Fruit fly (Drosophila melanogaster): ENCODE data around the gene Tpt.

The Tpt gene

DNA sequence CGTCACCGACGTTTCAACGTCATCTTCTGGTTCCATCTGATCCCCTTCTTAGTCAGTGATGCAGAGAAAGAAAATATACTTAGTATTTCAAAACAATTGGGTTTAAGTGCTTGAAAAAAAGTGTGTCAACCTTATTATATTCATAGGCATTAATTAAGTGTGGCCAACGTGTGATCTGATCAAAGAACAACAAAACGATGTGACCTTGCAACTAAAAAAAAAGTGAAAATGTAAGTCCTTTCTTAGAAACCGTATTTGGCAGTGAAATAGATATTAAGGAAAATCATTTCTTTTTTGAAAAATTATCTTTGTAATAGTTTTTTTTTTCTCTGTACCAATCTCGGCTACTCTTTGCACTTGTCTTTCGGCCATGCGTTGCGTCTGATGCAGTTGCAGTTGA lies 20.0 kb downstream of the Tpt start (continued):
- no peak for TF ChIP-seq her (GFP tag; optimal IDR thresholded peaks at IDR 0.05)
- TF ChIP-seq MBD-R2 (GFP tag; IDR thresholded peaks at IDR 0.05): no peak
- no peak for TF ChIP-seq NK7.1 (GFP tag; optimal IDR thresholded peaks at IDR 0.05)
- no peak for TF ChIP-seq Lpt (GFP tag; optimal IDR thresholded peaks at IDR 0.05)
- TF ChIP-seq CG18764 (GFP tag; optimal IDR thresholded peaks at IDR 0.05): no peak
- TF ChIP-seq Taf1 (GFP tag; IDR thresholded peaks at IDR 0.05): no peak
- TF ChIP-seq CG12236 (GFP tag; optimal IDR thresholded peaks at IDR 0.05): no peak
- TF ChIP-seq Ptx1 (GFP tag; IDR thresholded peaks at IDR 0.05): no peak
- no peak for TF ChIP-seq CG10274 (GFP tag; optimal IDR thresholded peaks at IDR 0.05)
- no peak for TF ChIP-seq ken (GFP tag; IDR thresholded peaks at IDR 0.05)
- TF ChIP-seq CG12769 (tag; optimal IDR thresholded peaks at IDR 0.05): no peak

DNA sequence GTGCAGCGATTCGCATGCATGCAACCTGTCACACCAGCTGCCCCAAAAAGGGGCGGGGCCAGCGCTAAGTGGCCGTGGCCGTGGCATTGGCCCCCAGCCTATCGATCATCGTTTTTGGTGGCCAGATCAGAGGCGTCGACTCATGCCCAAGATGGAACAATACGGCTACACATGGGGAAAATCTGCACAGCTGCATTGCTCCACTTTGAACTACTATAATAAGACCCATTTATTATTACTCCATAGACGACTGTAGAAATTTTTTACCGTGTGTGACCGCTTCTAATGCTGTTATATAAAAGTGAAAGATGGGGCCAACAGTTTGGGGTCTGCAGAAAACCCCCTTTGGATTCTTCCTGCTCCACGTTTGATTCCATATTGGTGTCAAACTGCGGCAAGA lies 21.1 kb downstream of the Tpt start:
- TF ChIP-seq esg (GFP tag; conservative IDR thresholded peaks at IDR 0.05): 0 out of 2 replicates have a peak, but pooled peaks have one; percentile 5
- TF ChIP-seq Sox102F (GFP tag; optimal IDR thresholded peaks at IDR 0.05): peak; percentile 11
- TF ChIP-seq Drgx (GFP tag; IDR thresholded peaks at IDR 0.05): 0 out of 2 replicates have a peak, but pooled peaks have one; percentile 24
- 0 out of 3 replicates have a peak, but pooled peaks have one; percentile 17 for TF ChIP-seq dysf (GFP tag; IDR thresholded peaks at IDR 0.05)
- TF ChIP-seq Oli (tag; optimal IDR thresholded peaks at IDR 0.05): peak; percentile 3
- no peak for TF ChIP-seq Neu2 (GFP tag; optimal IDR thresholded peaks at IDR 0.05; ENCODE audit: borderline replicate concordance)
- TF ChIP-seq sens (GFP tag): peak; percentile 15
- no peak for TF ChIP-seq Ada2b (GFP tag; IDR thresholded peaks at IDR 0.05)
- TF ChIP-seq bsh (GFP tag; optimal IDR thresholded peaks at IDR 0.05): peak in 1 of 2 experiments; percentile 26

DNA sequence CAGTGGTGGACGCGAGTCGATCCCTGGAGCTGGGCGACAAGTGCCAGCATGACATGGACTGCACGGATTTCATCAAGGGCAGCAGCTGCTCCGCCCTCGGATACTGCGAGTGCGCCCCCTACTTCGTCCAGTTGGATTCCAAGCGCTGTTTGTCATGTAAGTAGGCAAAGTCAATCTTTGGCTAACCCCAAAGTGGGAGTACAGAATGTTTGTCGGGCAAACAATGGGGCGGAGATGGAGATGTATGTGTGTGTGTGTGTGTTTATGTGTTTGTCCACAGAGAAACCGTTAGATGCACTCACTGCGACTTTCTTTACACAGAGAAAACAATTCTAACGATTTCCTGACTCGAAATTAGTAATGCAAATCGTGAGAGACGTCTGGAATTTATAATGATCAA lies 25.9 kb downstream of the Tpt start:
- TF ChIP-seq CG8765 (GFP tag; IDR thresholded peaks at IDR 0.05) (no peak), CG14710 (tag; optimal IDR thresholded peaks at IDR 0.05) (peak; percentile 46), CG2712 (tag; optimal IDR thresholded peaks at IDR 0.05) (peak; percentile 8), CG17359 (tag; optimal IDR thresholded peaks at IDR 0.05) (peak; percentile 4), Lhr (GFP tag; optimal IDR thresholded peaks at IDR 0.05) (peak; percentile 6), fd64A (GFP tag; optimal IDR thresholded peaks at IDR 0.05) (peak; percentile 55), Max (GFP tag; optimal IDR thresholded peaks at IDR 0.05) (no peak), Awh (GFP tag; IDR thresholded peaks at IDR 0.05) (0 out of 2 replicates have a peak, but pooled peaks have one; percentile 11), CG10431 (GFP tag; optimal IDR thresholded peaks at IDR 0.05) (peak; percentile 9), zfh1 (GFP tag; IDR thresholded peaks at IDR 0.05) (0 out of 3 replicates have a peak, but pooled peaks have one; percentile 24), CG15601 (tag; optimal IDR thresholded peaks at IDR 0.05) (peak; percentile 34), CG8388 (GFP tag; optimal IDR thresholded peaks at IDR 0.05) (peak; percentile 26), bsh (GFP tag; optimal IDR thresholded peaks at IDR 0.05) (peak in 1 of 2 experiments; percentile 62), Lim3 (GFP tag; IDR thresholded peaks at IDR 0.05) (no peak), CG3065 (GFP tag; optimal IDR thresholded peaks at IDR 0.05) (no peak), Blimp-1 (GFP tag; optimal IDR thresholded peaks at IDR 0.05) (peak; percentile 46), CG4707 (GFP tag; optimal IDR thresholded peaks at IDR 0.05) (peak; percentile 21), CG2875 (GFP tag; optimal IDR thresholded peaks at IDR 0.05) (peak; percentile 39), HLHmδ (GFP tag; optimal IDR thresholded peaks at IDR 0.05) (peak; percentile 55), Oli (tag; optimal IDR thresholded peaks at IDR 0.05) (no peak), gsb-n (tag; optimal IDR thresholded peaks at IDR 0.05) (peak; percentile 59), Spps (tag; optimal IDR thresholded peaks at IDR 0.05) (peak; percentile 1), fru (optimal IDR thresholded peaks at IDR 0.05) (no peak), CG9797 (GFP tag; optimal IDR thresholded peaks at IDR 0.05) (no peak), MESR4 (GFP tag; optimal IDR thresholded peaks at IDR 0.05) (no peak), sens (GFP tag) (peak; percentile 73), dmrt11E (tag; optimal IDR thresholded peaks at IDR 0.05) (peak; percentile 38), gem (tag; optimal IDR thresholded peaks at IDR 0.05) (peak; percentile 2), CG1603 (tag; optimal IDR thresholded peaks at IDR 0.05) (peak; percentile 63), wek (GFP tag; optimal IDR thresholded peaks at IDR 0.05) (peak; percentile 36), CG3407 (GFP tag; optimal IDR thresholded peaks at IDR 0.05) (peak; percentile 46)

All from whole organism, embryonic.